Fruit fly (Drosophila melanogaster): ENCODE measurements around the gene COX5A.

The COX5A gene

dm6 chr3R:11818930-11819639, at the start of gene COX5A, which contains the start of gene glo (continued):
- no peak for TF ChIP-seq CG4318 (GFP tag; optimal IDR thresholded peaks at IDR 0.05)
- TF ChIP-seq CG6854 (GFP tag; optimal IDR thresholded peaks at IDR 0.05): peak; percentile 24
- no peak for TF ChIP-seq CG7368 (GFP tag; optimal IDR thresholded peaks at IDR 0.05)
- TF ChIP-seq CG11762 (GFP tag; optimal IDR thresholded peaks at IDR 0.05; ENCODE audit: insufficient read depth): no peak
- peak; percentile 48; the same call in 1 of the 3 replicates for TF ChIP-seq CG8119 (GFP tag; IDR thresholded peaks at IDR 0.05)
- TF ChIP-seq CG3032 (tag; optimal IDR thresholded peaks at IDR 0.05): peak; percentile 52
- peak; percentile 72 for TF ChIP-seq Smox (GFP tag; optimal IDR thresholded peaks at IDR 0.05)
- no peak for TF ChIP-seq net (GFP tag; optimal IDR thresholded peaks at IDR 0.05)
- peak; percentile 67 for TF ChIP-seq CG15336 (GFP tag; IDR thresholded peaks at IDR 0.05)

dm6 chr3R:11770733-11771132, 48.4 kb upstream of the COX5A start:
- TF ChIP-seq CG6163 (GFP tag; IDR thresholded peaks at IDR 0.05) (no peak), CG4318 (GFP tag; optimal IDR thresholded peaks at IDR 0.05) (no peak), CG10631 (GFP tag; optimal IDR thresholded peaks at IDR 0.05) (no peak), CG34406 (GFP tag; optimal IDR thresholded peaks at IDR 0.05) (no peak), svp (GFP tag) (no peak), CG3032 (tag; optimal IDR thresholded peaks at IDR 0.05) (no peak), CG6854 (GFP tag; optimal IDR thresholded peaks at IDR 0.05) (no peak)

dm6 chr3R:11771492-11771891, 47.7 kb upstream of the COX5A start:
- TF ChIP-seq CG4318 (GFP tag; optimal IDR thresholded peaks at IDR 0.05) (no peak), Eip78C (GFP tag) (peak; percentile 31)

dm6 chr3R:11772181-11772827, 46.9 kb upstream of the COX5A start:
- TF ChIP-seq CG34406 (GFP tag; optimal IDR thresholded peaks at IDR 0.05) (no peak), vri (GFP tag; optimal IDR thresholded peaks at IDR 0.05) (no peak), Eip78C (GFP tag) (no peak), CG6276 (GFP tag; optimal IDR thresholded peaks at IDR 0.05) (no peak), achi (GFP tag; optimal IDR thresholded peaks at IDR 0.05) (no peak), Blimp-1 (GFP tag; optimal IDR thresholded peaks at IDR 0.05) (no peak), Eip75B (GFP tag; optimal IDR thresholded peaks at IDR 0.05) (no peak), CG9139 (GFP tag; optimal IDR thresholded peaks at IDR 0.05) (no peak), dsx (GFP tag; optimal IDR thresholded peaks at IDR 0.05; ENCODE audit: poor library complexity, severe bottlenecking) (no peak), Met (GFP tag; optimal IDR thresholded peaks at IDR 0.05) (no peak)

- TF ChIP-seq CG8119 (GFP tag; IDR thresholded peaks at IDR 0.05) (peak; percentile 50; the same call in 1 of the 3 replicates), Blimp-1 (GFP tag; optimal IDR thresholded peaks at IDR 0.05) (peak; percentile 70), CG32006 (GFP tag; optimal IDR thresholded peaks at IDR 0.05) (peak; percentile 0), Eip78C (GFP tag) (peak; percentile 37), CG6163 (GFP tag; IDR thresholded peaks at IDR 0.05) (0 out of 3 replicates have a peak, but pooled peaks have one; percentile 53), lz (GFP tag; optimal IDR thresholded peaks at IDR 0.05) (no peak), dac (GFP tag; optimal IDR thresholded peaks at IDR 0.05) (no peak), Hr39 (GFP tag; optimal IDR thresholded peaks at IDR 0.05) (no peak), CG1621 (tag; optimal IDR thresholded peaks at IDR 0.05) (peak; percentile 44), CG6854 (GFP tag; optimal IDR thresholded peaks at IDR 0.05) (peak; percentile 27), CG15336 (GFP tag; IDR thresholded peaks at IDR 0.05) (peak; percentile 38)
These were observed 45.7 kb upstream of the COX5A start for dm6 chr3R:11773325-11773998.

- TF ChIP-seq net (GFP tag; optimal IDR thresholded peaks at IDR 0.05): peak; percentile 41
- no peak for TF ChIP-seq CG8319 (GFP tag; optimal IDR thresholded peaks at IDR 0.05)
- TF ChIP-seq dsx (GFP tag; optimal IDR thresholded peaks at IDR 0.05; ENCODE audit: poor library complexity, severe bottlenecking): peak; percentile 66
- TF ChIP-seq spab (GFP tag; optimal IDR thresholded peaks at IDR 0.05): peak; percentile 50
- no peak for TF ChIP-seq svp (GFP tag)
- TF ChIP-seq CG34406 (GFP tag; optimal IDR thresholded peaks at IDR 0.05): peak; percentile 46
- TF ChIP-seq Sox14 (GFP tag; optimal IDR thresholded peaks at IDR 0.05): peak; percentile 24
- no peak for TF ChIP-seq vri (GFP tag; optimal IDR thresholded peaks at IDR 0.05)
- peak; percentile 21 for TF ChIP-seq CG8632 (GFP tag; optimal IDR thresholded peaks at IDR 0.05)
- peak; percentile 68 for TF ChIP-seq CG3032 (tag; optimal IDR thresholded peaks at IDR 0.05)
- TF ChIP-seq OdsH (GFP tag; optimal IDR thresholded peaks at IDR 0.05): peak; percentile 57
- peak; percentile 58 for TF ChIP-seq Eip75B (GFP tag; optimal IDR thresholded peaks at IDR 0.05)
- peak; percentile 27 for TF ChIP-seq CG31627 (GFP tag; optimal IDR thresholded peaks at IDR 0.05)
- no peak for TF ChIP-seq CG6276 (GFP tag; optimal IDR thresholded peaks at IDR 0.05)
- TF ChIP-seq lz (GFP tag; optimal IDR thresholded peaks at IDR 0.05): peak; percentile 43
- TF ChIP-seq CG11294 (GFP tag; IDR thresholded peaks at IDR 0.05): no peak
- TF ChIP-seq CG15336 (GFP tag; IDR thresholded peaks at IDR 0.05): peak; percentile 42
- peak; percentile 52 for TF ChIP-seq Met (GFP tag; optimal IDR thresholded peaks at IDR 0.05)
- TF ChIP-seq pdm3 (GFP tag; optimal IDR thresholded peaks at IDR 0.05): peak; percentile 36
- peak; percentile 36; the same call in 1 of the 3 replicates for TF ChIP-seq CG8119 (GFP tag; IDR thresholded peaks at IDR 0.05)
- peak; percentile 51 for TF ChIP-seq CG32006 (GFP tag; optimal IDR thresholded peaks at IDR 0.05)
- TF ChIP-seq acj6 (GFP tag; optimal IDR thresholded peaks at IDR 0.05): peak; percentile 53
These were observed 45.2 kb upstream of the COX5A start for dm6 chr3R:11773999-11774397.

Data from whole organism, prepupa.